Worm (Caenorhabditis elegans) whole organism, L3 larva: ENCODE results near the gene clh-4.

ENCODE experiments used
- R02D3.7 ChIP-seq: fragments of 150-350 bp; optimal IDR thresholded peaks from 2 replicates; lab custom pipeline; 2014; ENCODE audit warnings: missing biosample characterization, missing genetic modification characterization
- ZK546.5 ChIP-seq: sonication (generic microtip); optimal IDR thresholded peaks from 2 replicates; lab custom pipeline; 2017; ENCODE audit warnings: missing biosample characterization, missing genetic modification characterization
- aly-2 ChIP-seq: fragments of 150-350 bp; optimal IDR thresholded peaks from 2 replicates; lab custom pipeline; 2014; ENCODE audit warnings: missing biosample characterization, missing genetic modification characterization
- ama-1 ChIP-seq: fragments of 150-350 bp; optimal IDR thresholded peaks from 2 replicates; lab custom pipeline; 2018
- ceh-16 ChIP-seq: sonication (generic microtip); optimal IDR thresholded peaks from 2 replicates; lab custom pipeline; 2017; ENCODE audit warnings: missing biosample characterization, missing genetic modification characterization
- ceh-28 ChIP-seq: fragments of 150-350 bp; optimal IDR thresholded peaks from 2 replicates; lab custom pipeline; 2014; ENCODE audit warnings: missing biosample characterization, missing genetic modification reagents, missing genetic modification characterization
- ceh-82 ChIP-seq: fragments of 150-350 bp; optimal IDR thresholded peaks from 2 replicates; lab custom pipeline; 2014; ENCODE audit warnings: missing biosample characterization, missing genetic modification characterization
- ceh-9 ChIP-seq: sonication (generic microtip); optimal IDR thresholded peaks from 2 replicates; lab custom pipeline; 2018; ENCODE audit warnings: missing biosample characterization, missing genetic modification characterization
- daf-12 ChIP-seq: fragments of 150-350 bp; optimal IDR thresholded peaks from 2 replicates; lab custom pipeline; 2014; ENCODE audit warnings: missing biosample characterization, missing genetic modification reagents, missing genetic modification characterization
- egl-27 ChIP-seq: sonication (generic microtip); optimal IDR thresholded peaks from 4 replicates; lab custom pipeline; 2017; ENCODE audit warnings: missing biosample characterization, missing genetic modification reagents, missing genetic modification characterization
- egl-5 ChIP-seq: fragments of 150-350 bp; optimal IDR thresholded peaks from 2 replicates; lab custom pipeline; 2017; ENCODE audit warnings: missing biosample characterization, missing genetic modification reagents, missing genetic modification characterization, inconsistent platforms
- elt-1 ChIP-seq: fragments of 150-350 bp; optimal IDR thresholded peaks from 2 replicates; lab custom pipeline; 2014; ENCODE audit warnings: missing biosample characterization, missing genetic modification characterization
- elt-2 ChIP-seq: sonication (generic microtip); optimal IDR thresholded peaks from 2 replicates; lab custom pipeline; 2016; ENCODE audit warnings: missing genetic modification reagents, mild to moderate bottlenecking, missing genetic modification characterization, missing compliant biosample characterization
- elt-3 ChIP-seq, 3 experiments: fragments of 150-350 bp in 1 of 3; sonication (generic microtip) in 2 of 3; optimal IDR thresholded peaks; 2 replicates in 2 of 3; 4 replicates in 1 of 3; lab custom pipeline; 2014 to 2017; ENCODE audit warnings: missing biosample characterization in 3 of 3, missing genetic modification characterization in 3 of 3
- eor-1 ChIP-seq, 2 experiments: fragments of 150-350 bp; optimal IDR thresholded peaks; 2 replicates each; lab custom pipeline; 2014 to 2018; ENCODE audit warnings: missing biosample characterization in 2 of 2, missing genetic modification characterization in 2 of 2
- fkh-10 ChIP-seq: sonication (generic microtip); optimal IDR thresholded peaks from 2 replicates; lab custom pipeline; 2017; ENCODE audit warnings: missing biosample characterization, missing genetic modification reagents, missing genetic modification characterization
- fkh-2 ChIP-seq: fragments of 150-350 bp; optimal IDR thresholded peaks from 2 replicates; lab custom pipeline; 2014; ENCODE audit warnings: missing biosample characterization, missing genetic modification reagents, missing genetic modification characterization
- fos-1 ChIP-seq: fragments of 150-350 bp; optimal IDR thresholded peaks from 2 replicates; lab custom pipeline; 2014; ENCODE audit warnings: missing biosample characterization, missing genetic modification characterization
- hmg-11 ChIP-seq: sonication (generic microtip); optimal IDR thresholded peaks from 2 replicates; lab custom pipeline; 2016; ENCODE audit warnings: missing genetic modification characterization, missing compliant biosample characterization
- jun-1 ChIP-seq: fragments of 150-350 bp; optimal IDR thresholded peaks from 2 replicates; lab custom pipeline; 2014; ENCODE audit warnings: missing biosample characterization, missing genetic modification reagents, missing genetic modification characterization
- lin-15B ChIP-seq: fragments of 150-350 bp; optimal IDR thresholded peaks from 2 replicates; lab custom pipeline; 2014; ENCODE audit warnings: missing biosample characterization, missing genetic modification characterization
- lin-39 ChIP-seq: fragments of 150-350 bp; optimal IDR thresholded peaks from 2 replicates; lab custom pipeline; 2018; ENCODE audit warnings: missing biosample characterization, missing genetic modification reagents, missing genetic modification characterization
- lsy-12 ChIP-seq: sonication (generic microtip); optimal IDR thresholded peaks from 2 replicates; lab custom pipeline; 2016; ENCODE audit warnings: mild to moderate bottlenecking, missing genetic modification characterization, missing compliant biosample characterization
- mdl-1 ChIP-seq: fragments of 150-350 bp; optimal IDR thresholded peaks from 2 replicates; lab custom pipeline; 2014; ENCODE audit warnings: missing biosample characterization, missing genetic modification characterization
- mml-1 ChIP-seq: fragments of 150-350 bp; sonication (generic microtip); optimal IDR thresholded peaks from 3 replicates; lab custom pipeline; 2014; ENCODE audit warnings: missing biosample characterization, missing genetic modification characterization
- nfya-1 ChIP-seq: sonication (generic microtip); optimal IDR thresholded peaks from 2 replicates; lab custom pipeline; 2017; ENCODE audit warnings: missing genetic modification characterization, mild to moderate bottlenecking, missing compliant biosample characterization, antibody characterized with exemption, moderate library complexity; ENCODE audit not compliant: insufficient read depth
- nhr-11 ChIP-seq: fragments of 150-350 bp; optimal IDR thresholded peaks from 2 replicates; lab custom pipeline; 2014; ENCODE audit warnings: missing biosample characterization, missing genetic modification characterization
- nhr-12 ChIP-seq: fragments of 150-350 bp; optimal IDR thresholded peaks from 2 replicates; lab custom pipeline; 2014; ENCODE audit warnings: missing biosample characterization, missing genetic modification characterization
- nhr-23 ChIP-seq: fragments of 150-350 bp; optimal IDR thresholded peaks from 2 replicates; lab custom pipeline; 2014; ENCODE audit warnings: missing biosample characterization, missing genetic modification reagents, missing genetic modification characterization
- nhr-237 ChIP-seq: fragments of 150-350 bp; optimal IDR thresholded peaks from 2 replicates; lab custom pipeline; 2014; ENCODE audit warnings: missing biosample characterization, missing genetic modification characterization
- nhr-25 ChIP-seq: sonication (generic microtip); optimal IDR thresholded peaks from 2 replicates; lab custom pipeline; 2017; ENCODE audit warnings: missing biosample characterization, missing genetic modification characterization
- nhr-28 ChIP-seq: fragments of 150-350 bp; optimal IDR thresholded peaks from 2 replicates; lab custom pipeline; 2014; ENCODE audit warnings: missing biosample characterization, missing genetic modification characterization
- nhr-43 ChIP-seq: sonication (generic microtip); optimal IDR thresholded peaks from 2 replicates; lab custom pipeline; 2016; ENCODE audit warnings: mild to moderate bottlenecking, missing genetic modification characterization, missing compliant biosample characterization; ENCODE audit not compliant: poor library complexity, severe bottlenecking
- nhr-67 ChIP-seq: fragments of 150-350 bp; optimal IDR thresholded peaks from 2 replicates; lab custom pipeline; 2014; ENCODE audit warnings: missing biosample characterization, missing genetic modification characterization
- nhr-76 ChIP-seq: fragments of 150-350 bp; sonication (generic microtip); optimal IDR thresholded peaks from 5 replicates; lab custom pipeline; 2014; ENCODE audit warnings: missing biosample characterization, missing genetic modification characterization
- nhr-77 ChIP-seq: fragments of 150-350 bp; optimal IDR thresholded peaks from 2 replicates; lab custom pipeline; 2014; ENCODE audit warnings: missing biosample characterization, missing genetic modification characterization
- pha-4 ChIP-seq: fragments of 150-350 bp; optimal IDR thresholded peaks from 2 replicates; lab custom pipeline; 2014; ENCODE audit warnings: missing biosample characterization, missing genetic modification reagents, missing genetic modification characterization
- pqm-1 ChIP-seq: fragments of 150-350 bp; optimal IDR thresholded peaks from 2 replicates; lab custom pipeline; 2017; ENCODE audit warnings: missing biosample characterization, missing genetic modification characterization, inconsistent platforms
- sea-2 ChIP-seq: fragments of 150-350 bp; sonication (generic microtip); optimal IDR thresholded peaks from 4 replicates; lab custom pipeline; 2014; ENCODE audit warnings: missing biosample characterization, missing genetic modification reagents, missing genetic modification characterization
- skn-1 ChIP-seq: fragments of 150-350 bp; optimal IDR thresholded peaks from 2 replicates; lab custom pipeline; 2014; ENCODE audit warnings: missing biosample characterization, missing genetic modification characterization
- snpc-4 ChIP-seq: fragments of 150-350 bp; optimal IDR thresholded peaks from 2 replicates; lab custom pipeline; 2014; ENCODE audit warnings: missing biosample characterization, missing genetic modification characterization
- tbx-2 ChIP-seq: sonication (generic microtip); optimal IDR thresholded peaks from 2 replicates; lab custom pipeline; 2016; ENCODE audit warnings: mild to moderate bottlenecking, missing genetic modification characterization, missing compliant biosample characterization
- unc-39 ChIP-seq: sonication (generic microtip); optimal IDR thresholded peaks from 4 replicates; lab custom pipeline; 2017; ENCODE audit warnings: missing biosample characterization, missing genetic modification characterization
- unc-62 ChIP-seq: fragments of 150-350 bp; sonication (generic microtip); optimal IDR thresholded peaks from 4 replicates; lab custom pipeline; 2014; ENCODE audit warnings: missing biosample characterization, missing genetic modification reagents, missing genetic modification characterization
- zag-1 ChIP-seq: fragments of 150-350 bp; optimal IDR thresholded peaks from 2 replicates; lab custom pipeline; 2014; ENCODE audit warnings: missing biosample characterization, missing genetic modification characterization
- ztf-11 ChIP-seq: fragments of 150-350 bp; optimal IDR thresholded peaks from 2 replicates; lab custom pipeline; 2014; ENCODE audit warnings: missing biosample characterization, missing genetic modification characterization
- ztf-4 ChIP-seq: fragments of 150-350 bp; optimal IDR thresholded peaks from 2 replicates; lab custom pipeline; 2014; ENCODE audit warnings: missing biosample characterization, missing genetic modification characterization

clh-4 gene

DNA sequence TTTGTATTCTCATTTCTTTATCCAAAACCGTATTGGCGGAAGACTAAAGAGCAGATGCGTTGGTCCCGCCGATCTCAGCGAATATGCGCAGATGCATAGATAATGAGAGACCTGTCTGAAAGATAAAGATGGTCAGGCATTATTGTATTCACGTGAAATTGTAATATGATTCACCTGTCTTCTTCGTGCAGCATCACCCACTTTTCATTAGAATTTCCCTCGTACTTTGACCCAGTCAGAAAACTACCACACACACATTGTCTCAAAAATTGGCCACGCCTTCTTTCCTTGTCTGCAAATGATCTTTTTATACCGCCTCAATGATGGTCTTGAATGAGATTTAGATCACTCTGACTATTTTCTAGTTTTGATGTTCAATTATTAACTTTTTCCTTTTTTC is 45.7 kb upstream of the clh-4 start:
- TF ChIP-seq nhr-23 (tag; lab: Kevin White, UChicago) (peak; percentile 44), nhr-12 (tag; lab: Kevin White, UChicago) (no peak), fkh-2 (no peak), nfya-1 (no peak), nhr-67 (tag; lab: Kevin White, UChicago) (no peak), nhr-237 (tag; lab: Kevin White, UChicago) (no peak), pqm-1 (tag; lab: Kevin White, UChicago) (no peak), nhr-43 (tag; lab: Kevin White, UChicago) (peak; percentile 42), ama-1 (peak; percentile 62), daf-12 (no peak), hmg-11 (no peak), jun-1 (no peak), sea-2 (GFP tag; lab: Kevin White, UChicago) (no peak), mml-1 (tag; lab: Kevin White, UChicago) (peak; percentile 59), elt-3 (tag; optimal IDR thresholded peaks at IDR 0.05; lab: Kevin White, UChicago) (no peak), aly-2 (tag; lab: Kevin White, UChicago) (no peak), nhr-28 (tag; lab: Kevin White, UChicago) (no peak), elt-2 (tag; lab: Kevin White, UChicago) (no peak), lin-15B (no peak), egl-5 (no peak), elt-1 (tag; lab: Kevin White, UChicago) (no peak), unc-62 (no peak), R02D3.7 (no peak)

- peak; percentile 27 for TF ChIP-seq pqm-1 (tag; lab: Kevin White, UChicago)
- no peak for TF ChIP-seq nhr-77 (tag; lab: Kevin White, UChicago)
- no peak for TF ChIP-seq nhr-28 (tag; lab: Kevin White, UChicago)
- peak; percentile 88 for TF ChIP-seq mdl-1 (tag; lab: Kevin White, UChicago)
- TF ChIP-seq aly-2 (tag; lab: Kevin White, UChicago) = no peak
- TF ChIP-seq fkh-10 (GFP tag; lab: Kevin White, UChicago) = peak; percentile 29
- no peak for TF ChIP-seq snpc-4 (tag; lab: Kevin White, UChicago)
- TF ChIP-seq fos-1 (tag; lab: Kevin White, UChicago) = peak; percentile 71
- peak; percentile 86 for TF ChIP-seq elt-2 (tag; lab: Kevin White, UChicago)
- no peak for TF ChIP-seq mml-1 (tag; lab: Kevin White, UChicago)
- TF ChIP-seq ceh-9 (tag; lab: Kevin White, UChicago) = no peak
- TF ChIP-seq egl-27 (tag; lab: Kevin White, UChicago) = no peak
- peak in 1 of 3 experiments; percentile 13 for TF ChIP-seq elt-3 (tag; optimal IDR thresholded peaks at IDR 0.05; lab: Kevin White, UChicago)
- peak; percentile 54 for TF ChIP-seq unc-62
- peak; percentile 89 for TF ChIP-seq sea-2 (GFP tag; lab: Kevin White, UChicago)
- peak; percentile 82 for TF ChIP-seq skn-1
- TF ChIP-seq lin-39 (tag; lab: Kevin White, UChicago) = peak; percentile 84
- TF ChIP-seq ceh-28 (tag; lab: Kevin White, UChicago) = peak; percentile 68
- peak; percentile 57 for TF ChIP-seq nfya-1
- TF ChIP-seq tbx-2 (tag; lab: Kevin White, UChicago) = peak; percentile 36
- peak; percentile 61 for TF ChIP-seq nhr-11 (tag; lab: Kevin White, UChicago)
- TF ChIP-seq egl-5 = peak; percentile 24
- no peak for TF ChIP-seq elt-1 (tag; lab: Kevin White, UChicago)
- TF ChIP-seq ztf-11 = no peak
- no peak for TF ChIP-seq ceh-16 (tag; lab: Kevin White, UChicago)
- TF ChIP-seq pha-4 (tag; lab: Kevin White, UChicago) = peak; percentile 68
- no peak for TF ChIP-seq zag-1 (tag; lab: Kevin White, UChicago)
- no peak for TF ChIP-seq unc-39 (tag; lab: Kevin White, UChicago)
- TF ChIP-seq ceh-82 (tag; lab: Kevin White, UChicago) = peak; percentile 8
- TF ChIP-seq fkh-2 = no peak
- no peak for TF ChIP-seq daf-12
- no peak for TF ChIP-seq lsy-12 (tag; lab: Kevin White, UChicago)
- peak; percentile 64 for TF ChIP-seq nhr-43 (tag; lab: Kevin White, UChicago)
- no peak for TF ChIP-seq eor-1 (tag; optimal IDR thresholded peaks at IDR 0.05; lab: Kevin White, UChicago)
- peak; percentile 86 for TF ChIP-seq ama-1
- no peak for TF ChIP-seq nhr-237 (tag; lab: Kevin White, UChicago)
- no peak for TF ChIP-seq lin-15B
- peak; percentile 50 for TF ChIP-seq hmg-11
- TF ChIP-seq jun-1 = peak; percentile 14
- TF ChIP-seq ztf-4 = no peak
- TF ChIP-seq nhr-25 (tag; lab: Kevin White, UChicago) = peak; percentile 50
- no peak for TF ChIP-seq ZK546.5 (tag; lab: Kevin White, UChicago)
- TF ChIP-seq nhr-67 (tag; lab: Kevin White, UChicago) = no peak
- no peak for TF ChIP-seq R02D3.7
- peak; percentile 73 for TF ChIP-seq nhr-23 (tag; lab: Kevin White, UChicago)
- no peak for TF ChIP-seq nhr-12 (tag; lab: Kevin White, UChicago)
- no peak for TF ChIP-seq nhr-76 (tag; lab: Kevin White, UChicago)
Measured at ce11 chrX:4145051-4145826, 44.9 kb upstream of the clh-4 start.
